Worm (Caenorhabditis elegans) whole organism, young adult: Measurements from ENCODE around the gene C13F10.1.

ENCODE experiments used
- B0336.3 ChIP-seq: fragments of 200-800 bp; sonication (Bioruptor generic); IDR thresholded peaks from 2 replicates; pipeline ENCODE4 v1.3.6; 2022; ENCODE audit warnings: missing genetic modification characterization, missing compliant biosample characterization
- F22D6.2 ChIP-seq: sonication (generic microtip); optimal IDR thresholded peaks from 2 replicates; lab custom pipeline; 2016; ENCODE audit warnings: mild to moderate bottlenecking, missing genetic modification characterization, missing compliant biosample characterization
- F33H1.4 ChIP-seq: fragments of 200-800 bp; sonication (Bioruptor generic); IDR thresholded peaks from 2 replicates; pipeline ENCODE4 v1.3.6; 2022; ENCODE audit warnings: missing genetic modification reagents, missing genetic modification characterization, missing compliant biosample characterization
- K11D2.4 ChIP-seq: fragments of 200-800 bp; sonication (Bioruptor generic); IDR thresholded peaks from 2 replicates; pipeline ENCODE4 v1.3.6; 2022; ENCODE audit warnings: missing genetic modification reagents, missing genetic modification characterization, missing compliant biosample characterization
- T26A5.8 ChIP-seq: sonication (generic microtip); optimal IDR thresholded peaks from 2 replicates; lab custom pipeline; 2016; ENCODE audit warnings: missing genetic modification characterization, missing compliant biosample characterization
- Y56A3A.18 ChIP-seq: fragments of 200-800 bp; sonication (Bioruptor generic); IDR thresholded peaks from 2 replicates; pipeline ENCODE4 v1.3.6; 2022; ENCODE audit warnings: missing genetic modification reagents, missing genetic modification characterization, missing compliant biosample characterization
- ZK185.1 ChIP-seq: sonication (generic microtip); optimal IDR thresholded peaks from 2 replicates; lab custom pipeline; 2016; ENCODE audit warnings: mild to moderate bottlenecking, missing genetic modification characterization, missing compliant biosample characterization; ENCODE audit not compliant: poor library complexity, severe bottlenecking
- akir-1 ChIP-seq: fragments of 200-800 bp; sonication (Bioruptor generic); optimal IDR thresholded peaks from 2 replicates; lab custom pipeline; 2018; ENCODE audit warnings: mild to moderate bottlenecking, missing genetic modification characterization, moderate library complexity, missing compliant biosample characterization
- aptf-3 ChIP-seq: fragments of 200-800 bp; sonication (Bioruptor generic); IDR thresholded peaks from 2 replicates; pipeline ENCODE4 v1.3.6; 2022; ENCODE audit warnings: missing genetic modification characterization, missing compliant biosample characterization
- attf-6 ChIP-seq: fragments of 200-800 bp; sonication (Bioruptor generic); IDR thresholded peaks from 2 replicates; pipeline ENCODE4 v1.3.6; 2022; ENCODE audit warnings: missing genetic modification reagents, missing genetic modification characterization, missing compliant biosample characterization
- ccch-3 ChIP-seq: fragments of 200-800 bp; sonication (Bioruptor generic); optimal IDR thresholded peaks from 2 replicates; lab custom pipeline; 2018; ENCODE audit warnings: mild to moderate bottlenecking, missing genetic modification characterization, missing compliant biosample characterization
- cebp-1 ChIP-seq, 2 experiments: fragments of 200-800 bp in 1 of 2; sonication (Bioruptor generic) in 1 of 2; sonication (generic microtip) in 1 of 2; IDR thresholded peaks in 1 of 2; optimal IDR thresholded peaks in 1 of 2; 2 replicates each; pipeline versions ENCODE4 v1.3.6 to Lab custom; 2017 to 2022; ENCODE audit warnings: missing compliant biosample characterization in 2 of 2, missing genetic modification characterization in 2 of 2, mild to moderate bottlenecking in 1 of 2, missing genetic modification reagents in 1 of 2, moderate library complexity in 1 of 2
- ceh-40 ChIP-seq: fragments of 200-800 bp; sonication (Bioruptor generic); IDR thresholded peaks from 2 replicates; pipeline ENCODE4 v1.3.6; 2022; ENCODE audit warnings: missing genetic modification characterization, missing compliant biosample characterization
- chd-7 ChIP-seq: sonication (generic microtip); optimal IDR thresholded peaks from 2 replicates; lab custom pipeline; 2016; ENCODE audit warnings: mild to moderate bottlenecking, missing genetic modification characterization, moderate library complexity, missing compliant biosample characterization
- egl-44 ChIP-seq: fragments of 200-800 bp; sonication (Bioruptor generic); IDR thresholded peaks from 2 replicates; pipeline ENCODE4 v1.3.6; 2022; ENCODE audit warnings: missing genetic modification reagents, missing genetic modification characterization, missing compliant biosample characterization
- ekl-4 ChIP-seq: fragments of 200-800 bp; sonication (Bioruptor generic); IDR thresholded peaks from 2 replicates; pipeline ENCODE4 v1.3.6; 2022; ENCODE audit warnings: missing genetic modification reagents, missing genetic modification characterization, missing compliant biosample characterization
- ets-4 ChIP-seq: fragments of 200-800 bp; sonication (Bioruptor generic); optimal IDR thresholded peaks from 2 replicates; lab custom pipeline; 2018; ENCODE audit warnings: mild to moderate bottlenecking, missing genetic modification characterization, missing compliant biosample characterization
- him-1 ChIP-seq: sonication (generic microtip); optimal IDR thresholded peaks from 2 replicates; lab custom pipeline; 2016; ENCODE audit warnings: missing genotype, missing genetic modification reagents, missing genetic modification characterization, missing compliant biosample characterization
- hlh-26 ChIP-seq: fragments of 200-800 bp; sonication (Bioruptor generic); conservative IDR thresholded peaks from 2 replicates; pipeline ENCODE4 v1.3.6; 2022; ENCODE audit warnings: missing genetic modification reagents, missing genetic modification characterization, missing compliant biosample characterization
- hmg-1.2 ChIP-seq: fragments of 200-800 bp; sonication (Bioruptor generic); IDR thresholded peaks from 2 replicates; pipeline ENCODE4 v1.3.6; 2022; ENCODE audit warnings: missing genetic modification reagents, missing genetic modification characterization, missing compliant biosample characterization
- hmg-20 ChIP-seq: fragments of 200-800 bp; sonication (Bioruptor generic); IDR thresholded peaks from 2 replicates; pipeline ENCODE4 v1.3.6; 2022; ENCODE audit warnings: missing genetic modification reagents, missing genetic modification characterization, missing compliant biosample characterization
- hrde-1 ChIP-seq: sonication (generic microtip); optimal IDR thresholded peaks from 2 replicates; lab custom pipeline; 2016; ENCODE audit warnings: missing genetic modification characterization, mild to moderate bottlenecking, missing compliant biosample characterization, moderate library complexity, missing genotype, missing genetic modification reagents, borderline replicate concordance
- hsf-1 ChIP-seq: fragments of 200-800 bp; sonication (Bioruptor generic); IDR thresholded peaks from 2 replicates; pipeline ENCODE4 v1.3.6; 2022; ENCODE audit warnings: missing genetic modification reagents, missing genetic modification characterization, missing compliant biosample characterization
- lin-26 ChIP-seq: fragments of 200-800 bp; sonication (Bioruptor generic); IDR thresholded peaks from 2 replicates; pipeline ENCODE4 v1.3.6; 2022; ENCODE audit warnings: missing genetic modification reagents, missing genetic modification characterization, missing compliant biosample characterization
- lin-54 ChIP-seq: fragments of 200-800 bp; sonication (Bioruptor generic); optimal IDR thresholded peaks from 2 replicates; lab custom pipeline; 2018; ENCODE audit warnings: mild to moderate bottlenecking, missing genetic modification characterization, missing compliant biosample characterization
- lir-1 ChIP-seq: fragments of 200-800 bp; sonication (Bioruptor generic); conservative IDR thresholded peaks from 2 replicates; pipeline ENCODE4 v1.3.6; 2022; ENCODE audit warnings: missing genetic modification reagents, missing genetic modification characterization, missing compliant biosample characterization
- lsl-1 ChIP-seq: fragments of 200-800 bp; sonication (Bioruptor generic); optimal IDR thresholded peaks from 2 replicates; lab custom pipeline; 2018; ENCODE audit warnings: mild to moderate bottlenecking, missing genetic modification characterization, moderate library complexity, missing compliant biosample characterization
- lsy-27 ChIP-seq: sonication (generic microtip); optimal IDR thresholded peaks from 2 replicates; lab custom pipeline; 2017; ENCODE audit warnings: missing genetic modification characterization, mild to moderate bottlenecking, missing compliant biosample characterization, antibody characterized with exemption, missing genotype, borderline replicate concordance; ENCODE audit not compliant: insufficient read depth
- madf-6 ChIP-seq: fragments of 200-800 bp; sonication (Bioruptor generic); IDR thresholded peaks from 2 replicates; pipeline ENCODE4 v1.3.6; 2022; ENCODE audit warnings: missing genetic modification reagents, missing genetic modification characterization, missing compliant biosample characterization
- madf-8 ChIP-seq: fragments of 200-800 bp; sonication (Bioruptor generic); conservative IDR thresholded peaks from 2 replicates; pipeline ENCODE4 v1.3.6; 2022; ENCODE audit warnings: missing genetic modification reagents, missing genetic modification characterization, missing compliant biosample characterization
- nfya-2 ChIP-seq: fragments of 200-800 bp; sonication (Bioruptor generic); IDR thresholded peaks from 2 replicates; pipeline ENCODE4 v1.3.6; 2022; ENCODE audit warnings: missing genetic modification reagents, missing genetic modification characterization, missing compliant biosample characterization
- nfyb-1 ChIP-seq: fragments of 200-800 bp; sonication (Bioruptor generic); IDR thresholded peaks from 2 replicates; pipeline ENCODE4 v1.3.6; 2022; ENCODE audit warnings: missing genetic modification reagents, missing genetic modification characterization, missing compliant biosample characterization
- nhr-179 ChIP-seq: sonication (generic microtip); optimal IDR thresholded peaks from 2 replicates; lab custom pipeline; 2016; ENCODE audit warnings: mild to moderate bottlenecking, missing genetic modification characterization, missing compliant biosample characterization
- nhr-80 ChIP-seq: sonication (generic microtip); optimal IDR thresholded peaks from 2 replicates; lab custom pipeline; 2016; ENCODE audit warnings: missing genetic modification characterization, missing compliant biosample characterization
- pbrm-1 ChIP-seq: fragments of 200-800 bp; sonication (Bioruptor generic); IDR thresholded peaks from 2 replicates; pipeline ENCODE4 v1.3.6; 2022; ENCODE audit warnings: missing genetic modification reagents, missing genetic modification characterization, missing compliant biosample characterization
- pha-4 ChIP-seq: fragments of 150-350 bp; sonication (generic microtip); optimal IDR thresholded peaks from 2 replicates; lab custom pipeline; 2014; ENCODE audit warnings: missing biosample characterization, missing genetic modification reagents, missing genetic modification characterization
- snpc-1.1 ChIP-seq: sonication (generic microtip); optimal IDR thresholded peaks from 2 replicates; lab custom pipeline; 2017; ENCODE audit warnings: missing genetic modification characterization, mild to moderate bottlenecking, missing compliant biosample characterization, antibody characterized with exemption, moderate library complexity, missing genotype, missing genetic modification reagents; ENCODE audit not compliant: insufficient read depth
- snpc-1.3 ChIP-seq: sonication (generic microtip); optimal IDR thresholded peaks from 2 replicates; lab custom pipeline; 2017; ENCODE audit warnings: missing genetic modification characterization, mild to moderate bottlenecking, missing compliant biosample characterization, antibody characterized with exemption, moderate library complexity, missing genotype, missing genetic modification reagents; ENCODE audit not compliant: insufficient read depth
- snpc-3.4 ChIP-seq: sonication (generic microtip); optimal IDR thresholded peaks from 2 replicates; lab custom pipeline; 2017; ENCODE audit warnings: missing genetic modification characterization, mild to moderate bottlenecking, missing compliant biosample characterization, antibody characterized with exemption, moderate library complexity, missing genotype, missing genetic modification reagents
- snpc-4 ChIP-seq, 5 experiments: fragments of 150-350 bp in 1 of 5; sonication (generic microtip) in 4 of 5; optimal IDR thresholded peaks; 2 replicates each; lab custom pipeline; 2014 to 2018; ENCODE audit warnings: missing genetic modification characterization in 5 of 5, missing biosample characterization in 3 of 5, antibody characterized with exemption in 2 of 5, mild to moderate bottlenecking in 2 of 5, missing compliant biosample characterization in 2 of 5, missing genotype in 2 of 5, moderate library complexity in 2 of 5, missing genetic modification reagents in 1 of 5
- tbx-9 ChIP-seq: sonication (generic microtip); optimal IDR thresholded peaks from 2 replicates; lab custom pipeline; 2016; ENCODE audit warnings: borderline replicate concordance, missing genetic modification characterization, inconsistent platforms, missing compliant biosample characterization
- tlf-1 ChIP-seq: fragments of 200-800 bp; sonication (Bioruptor generic); optimal IDR thresholded peaks from 2 replicates; lab custom pipeline; 2018; ENCODE audit warnings: mild to moderate bottlenecking, missing genetic modification characterization, missing compliant biosample characterization
- xnd-1 ChIP-seq: sonication (generic microtip); optimal IDR thresholded peaks from 2 replicates; lab custom pipeline; 2016; ENCODE audit warnings: missing genotype, missing genetic modification reagents, missing genetic modification characterization, missing compliant biosample characterization
- ztf-22 ChIP-seq: fragments of 200-800 bp; sonication (Bioruptor generic); optimal IDR thresholded peaks from 2 replicates; lab custom pipeline; 2018; ENCODE audit warnings: mild to moderate bottlenecking, missing genetic modification characterization, moderate library complexity, missing compliant biosample characterization
- ztf-25 ChIP-seq: fragments of 200-800 bp; sonication (Bioruptor generic); IDR thresholded peaks from 2 replicates; pipeline ENCODE4 v1.3.6; 2022; ENCODE audit warnings: missing genetic modification reagents, missing genetic modification characterization, missing compliant biosample characterization

C13F10.1 gene

ce11 chrV:7198403-7198802, 25.5 kb upstream of the C13F10.1 start:
- TF ChIP-seq F22D6.2 (tag; lab: Kevin White, UChicago) (no peak), ceh-40 (GFP tag; lab: Robert Waterston, UW) (0 out of 2 replicates have a peak, but pooled peaks have one; percentile 45), aptf-3 (no peak), K11D2.4 (GFP tag; lab: Robert Waterston, UW) (no peak), hrde-1 (peak; percentile 82), xnd-1 (tag; lab: Kevin White, UChicago) (peak; percentile 56), him-1 (tag; lab: Kevin White, UChicago) (peak; percentile 76), hsf-1 (GFP tag; lab: Robert Waterston, UW) (peak; percentile 72), attf-6 (peak; percentile 64), egl-44 (GFP tag; lab: Robert Waterston, UW) (no peak), snpc-4 (GFP tag; optimal IDR thresholded peaks at IDR 0.05; lab: Kevin White, UChicago) (no peak), snpc-4 (tag; optimal IDR thresholded peaks at IDR 0.05; lab: Kevin White, UChicago) (peak in 2 of 4 experiments; percentile 6 to 46), pbrm-1 (GFP tag; lab: Robert Waterston, UW) (peak; percentile 39; the same call in 1 of the 2 replicates), lsl-1 (GFP tag; lab: Kevin White, UChicago) (peak; percentile 33), snpc-1.1 (peak; percentile 13), snpc-1.3 (no peak), hlh-26 (no peak), ztf-22 (GFP tag; lab: Kevin White, UChicago) (peak; percentile 4), chd-7 (tag; lab: Kevin White, UChicago) (peak; percentile 43), ZK185.1 (tag; lab: Kevin White, UChicago) (peak; percentile 8), madf-6 (GFP tag; lab: Robert Waterston, UW) (peak; percentile 67; the same call in 1 of the 2 replicates), akir-1 (GFP tag; lab: Kevin White, UChicago) (no peak), nhr-179 (tag; lab: Kevin White, UChicago) (no peak), pha-4 (tag; lab: Kevin White, UChicago) (peak; percentile 43), ets-4 (GFP tag; lab: Kevin White, UChicago) (peak; percentile 73), lir-1 (no peak), nfyb-1 (GFP tag; lab: Robert Waterston, UW) (peak; percentile 73; the same call in 1 of the 2 replicates), nhr-80 (peak; percentile 95), lin-54 (GFP tag; lab: Kevin White, UChicago) (peak; percentile 35), hmg-1.2 (GFP tag; lab: Robert Waterston, UW) (0 out of 2 replicates have a peak, but pooled peaks have one; percentile 31), nfya-2 (no peak), lsy-27 (tag; lab: Kevin White, UChicago) (no peak), ekl-4 (peak; percentile 72), T26A5.8 (tag; lab: Kevin White, UChicago) (no peak), lin-26 (peak; percentile 50; the same call in 1 of the 2 replicates), F33H1.4 (GFP tag; lab: Robert Waterston, UW) (0 out of 2 replicates have a peak, but pooled peaks have one; percentile 21), snpc-3.4 (tag; lab: Kevin White, UChicago) (peak; percentile 6), madf-8 (GFP tag; lab: Robert Waterston, UW) (peak; percentile 20; the same call in 1 of the 2 replicates), cebp-1 (GFP tag; IDR thresholded peaks at IDR 0.05; lab: Robert Waterston, UW) (peak; percentile 32; the same call in 1 of the 2 replicates), cebp-1 (tag; optimal IDR thresholded peaks at IDR 0.05; lab: Kevin White, UChicago) (peak; percentile 65), Y56A3A.18 (0 out of 2 replicates have a peak, but pooled peaks have one; percentile 54), tbx-9 (tag; lab: Kevin White, UChicago) (peak; percentile 78), hmg-20 (GFP tag; lab: Robert Waterston, UW) (0 out of 2 replicates have a peak, but pooled peaks have one; percentile 48), B0336.3 (GFP tag; lab: Robert Waterston, UW) (peak; percentile 88), tlf-1 (peak; percentile 71), ztf-25 (0 out of 2 replicates have a peak, but pooled peaks have one; percentile 59), ccch-3 (no peak)
